Fruit fly (Drosophila melanogaster) whole organism, prepupa: ENCODE measurements around the gene Droj2.

Experiments used
- Blimp-1 ChIP-seq: fragments of 200-800 bp; sonication (Bioruptor generic); optimal IDR thresholded peaks from 3 replicates; lab custom pipeline; 2017; ENCODE audit warnings: missing biosample characterization, missing genetic modification characterization, mild to moderate bottlenecking, moderate library complexity, missing genetic modification reagents
- CG16779 ChIP-seq: fragments of 200-800 bp; sonication (Bioruptor generic); optimal IDR thresholded peaks from 3 replicates; lab custom pipeline; 2017; ENCODE audit warnings: missing biosample characterization, mild to moderate bottlenecking, missing genetic modification characterization
- Hr4 ChIP-seq: fragments of 200-800 bp; sonication (Bioruptor generic); optimal IDR thresholded peaks from 3 replicates; lab custom pipeline; 2016; ENCODE audit warnings: missing biosample characterization, missing genetic modification characterization
- dac ChIP-seq: fragments of 200-800 bp; sonication (Bioruptor generic); optimal IDR thresholded peaks from 2 replicates; lab custom pipeline; 2017; ENCODE audit warnings: missing biosample characterization, mild to moderate bottlenecking, missing genetic modification characterization
- fd59A ChIP-seq: fragments of 200-800 bp; sonication (Bioruptor generic); optimal IDR thresholded peaks from 2 replicates; lab custom pipeline; 2017; ENCODE audit warnings: missing biosample characterization, mild to moderate bottlenecking, missing genetic modification characterization, missing genetic modification reagents
- salr ChIP-seq, 2 experiments: fragments of 200-800 bp; sonication (Bioruptor generic); optimal IDR thresholded peaks; 3 replicates each; lab custom pipeline; 2016 to 2018; ENCODE audit warnings: missing biosample characterization in 2 of 2, missing genetic modification characterization in 2 of 2, mild to moderate bottlenecking in 1 of 2

dm6 chr3R:13366561-13367518 lies 15.1 kb upstream of the Droj2 start, which contains the start of gene Elp6:
- peak; percentile 60 for TF ChIP-seq Blimp-1 (GFP tag; lab: Kevin White, UChicago)
- TF ChIP-seq Hr4 (GFP tag; lab: Kevin White, UChicago): peak; percentile 89
- TF ChIP-seq fd59A (GFP tag; lab: Kevin White, UChicago): peak; percentile 72
- peak; percentile 21 for TF ChIP-seq CG16779 (tag; lab: Kevin White, UChicago)
- TF ChIP-seq dac: peak; percentile 57
- TF ChIP-seq salr (GFP tag; optimal IDR thresholded peaks at IDR 0.05; lab: Kevin White, UChicago): peak in 1 of 2 experiments; percentile 93
